Fruit fly (Drosophila melanogaster): ENCODE data around the gene eRF3.
A peak's percentile ranks its signal among the peaks of the same experiment; 100 is the strongest.

The eRF3 gene

DNA sequence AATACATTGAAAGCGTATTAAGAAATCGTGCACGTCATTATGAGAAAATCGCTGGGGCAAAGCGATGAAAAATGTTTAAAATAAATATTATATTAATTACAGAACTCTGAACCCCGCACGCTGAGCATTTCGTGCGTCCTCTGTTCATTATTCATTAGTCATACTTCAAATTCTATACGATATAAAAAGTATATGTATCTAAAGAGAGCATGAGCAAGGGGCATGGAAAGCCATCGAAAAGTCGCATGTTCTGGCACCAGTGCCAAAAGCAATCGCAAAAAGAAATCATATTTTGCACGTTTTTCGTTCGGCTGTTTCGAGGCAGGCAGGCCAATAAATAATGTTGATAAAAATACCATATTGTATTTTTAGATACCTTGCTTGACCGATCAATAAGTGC is 24.9 kb downstream of the eRF3 start:
- no peak for TF ChIP-seq psq (optimal IDR thresholded peaks at IDR 0.05)
- TF ChIP-seq Sin3A (optimal IDR thresholded peaks at IDR 0.05): no peak
- TF ChIP-seq insv (optimal IDR thresholded peaks at IDR 0.05): no peak
- no peak for TF ChIP-seq Myc (optimal IDR thresholded peaks at IDR 0.05)
- TF ChIP-seq h (optimal IDR thresholded peaks at IDR 0.05): no peak
- TF ChIP-seq ttk (optimal IDR thresholded peaks at IDR 0.05): no peak

DNA sequence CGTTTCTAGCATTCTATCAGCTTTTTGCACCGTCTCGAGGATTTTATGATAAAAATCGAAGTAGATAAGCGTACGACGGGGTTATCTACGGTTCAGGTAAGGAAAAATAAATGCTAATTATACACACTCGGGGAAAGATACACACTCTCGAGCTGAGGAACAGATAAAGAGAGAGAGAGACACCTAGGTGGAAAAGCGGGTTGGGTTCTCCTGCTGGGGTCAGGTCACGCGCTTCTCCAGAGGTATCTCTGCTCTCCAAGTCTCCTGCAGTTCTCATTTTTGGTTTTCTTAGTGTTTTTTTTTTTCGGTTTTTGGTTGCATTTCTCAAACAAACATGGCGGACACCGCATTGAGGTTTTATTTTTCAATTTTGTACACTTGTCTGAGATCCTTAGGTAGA is 25.6 kb downstream of the eRF3 start:
- no peak for TF ChIP-seq insv (optimal IDR thresholded peaks at IDR 0.05)
- peak; percentile 12 for TF ChIP-seq ttk (optimal IDR thresholded peaks at IDR 0.05)

DNA sequence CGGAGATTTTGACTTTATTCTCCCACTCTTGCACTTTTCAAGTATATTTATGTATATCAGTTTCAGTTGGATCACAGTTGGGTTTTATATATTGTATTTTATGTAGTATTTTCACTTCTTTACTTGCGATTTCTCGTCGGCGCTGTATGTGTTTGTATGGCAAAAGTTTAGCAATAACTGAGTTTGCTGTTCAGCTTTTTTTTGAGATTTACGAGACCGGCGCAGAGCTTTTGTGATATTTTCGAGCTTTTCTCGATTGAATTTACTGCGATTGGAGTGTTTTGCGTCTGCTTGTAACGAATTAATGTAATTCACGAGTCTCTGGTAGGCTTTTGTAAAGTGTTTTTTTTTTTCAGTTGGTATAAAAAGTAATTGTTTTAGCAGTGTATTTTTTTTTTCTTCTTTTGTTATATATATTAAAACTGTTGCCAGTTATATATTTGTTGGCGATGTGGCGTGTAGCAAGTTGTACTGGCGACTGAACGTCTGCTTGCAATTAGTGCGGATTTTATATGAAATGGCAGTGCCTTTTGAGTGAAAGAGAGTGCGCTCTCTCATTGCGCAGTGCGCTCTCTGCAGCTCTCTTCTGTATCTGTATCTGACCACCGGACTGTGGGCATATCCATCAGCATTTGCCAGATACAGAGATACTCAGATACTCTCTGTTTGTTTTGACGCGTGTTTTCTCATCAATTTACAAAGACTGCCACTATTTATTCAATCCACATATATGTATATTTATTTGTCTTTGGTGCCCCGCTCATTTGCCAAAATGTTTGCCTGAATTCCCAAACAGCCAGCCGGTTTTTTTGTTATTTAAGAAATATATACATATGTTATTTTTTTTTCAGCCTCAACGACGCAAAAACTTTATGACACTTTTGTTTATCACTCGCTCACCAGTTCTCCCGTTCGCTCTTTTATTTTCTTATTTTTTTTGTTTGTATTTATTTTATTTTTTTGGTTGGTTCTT is 26.8 kb downstream of the eRF3 start:
- no peak for TF ChIP-seq insv (optimal IDR thresholded peaks at IDR 0.05)
- no peak for TF ChIP-seq psq (optimal IDR thresholded peaks at IDR 0.05)
- TF ChIP-seq Sin3A (optimal IDR thresholded peaks at IDR 0.05): no peak
- no peak for TF ChIP-seq Myc (optimal IDR thresholded peaks at IDR 0.05)
- TF ChIP-seq h (optimal IDR thresholded peaks at IDR 0.05): no peak

DNA sequence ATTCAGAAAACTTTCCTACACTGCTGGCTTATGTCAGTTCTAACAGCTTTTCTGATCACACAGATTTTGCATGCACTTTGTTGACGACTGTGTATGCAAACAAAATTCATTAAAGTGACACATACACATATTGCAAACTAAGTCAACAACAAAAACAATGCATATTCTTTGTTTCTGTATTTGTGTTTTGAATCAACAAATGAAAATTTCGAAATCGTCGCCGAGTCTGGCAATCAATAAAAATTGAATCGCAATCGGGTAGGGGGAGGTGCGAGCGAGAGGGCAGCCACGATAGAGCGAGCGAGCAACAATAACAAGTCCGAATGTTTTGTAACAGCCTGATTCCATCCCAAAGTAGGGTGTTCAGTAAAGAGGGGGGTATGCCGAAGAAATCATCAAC is 28.8 kb downstream of the eRF3 start:
- TF ChIP-seq insv (optimal IDR thresholded peaks at IDR 0.05) (no peak), psq (optimal IDR thresholded peaks at IDR 0.05) (no peak), Myc (optimal IDR thresholded peaks at IDR 0.05) (no peak), ttk (optimal IDR thresholded peaks at IDR 0.05) (no peak), h (optimal IDR thresholded peaks at IDR 0.05) (no peak)

DNA sequence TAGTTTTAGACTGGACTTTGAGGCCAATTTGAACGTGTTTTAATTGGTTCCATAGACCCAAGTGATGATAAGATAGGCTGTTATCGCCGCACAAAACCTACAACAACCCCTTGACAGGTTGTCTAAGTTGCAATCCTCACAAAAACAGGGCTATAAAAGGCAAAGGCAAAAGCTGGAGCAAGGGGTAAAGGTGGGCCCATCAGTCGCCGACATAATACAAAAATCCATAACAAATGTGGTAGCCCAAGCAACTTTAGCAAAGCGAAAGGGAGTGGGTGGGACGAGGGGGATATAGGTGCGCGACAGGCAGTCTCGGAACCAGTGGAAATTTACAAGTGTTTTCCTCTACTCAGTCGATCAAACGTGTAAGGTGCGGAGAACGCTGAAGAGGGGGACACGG is 29.8 kb downstream of the eRF3 start:
- TF ChIP-seq insv (optimal IDR thresholded peaks at IDR 0.05) (no peak), Sin3A (optimal IDR thresholded peaks at IDR 0.05) (no peak), Myc (optimal IDR thresholded peaks at IDR 0.05) (no peak), ttk (optimal IDR thresholded peaks at IDR 0.05) (no peak)

DNA sequence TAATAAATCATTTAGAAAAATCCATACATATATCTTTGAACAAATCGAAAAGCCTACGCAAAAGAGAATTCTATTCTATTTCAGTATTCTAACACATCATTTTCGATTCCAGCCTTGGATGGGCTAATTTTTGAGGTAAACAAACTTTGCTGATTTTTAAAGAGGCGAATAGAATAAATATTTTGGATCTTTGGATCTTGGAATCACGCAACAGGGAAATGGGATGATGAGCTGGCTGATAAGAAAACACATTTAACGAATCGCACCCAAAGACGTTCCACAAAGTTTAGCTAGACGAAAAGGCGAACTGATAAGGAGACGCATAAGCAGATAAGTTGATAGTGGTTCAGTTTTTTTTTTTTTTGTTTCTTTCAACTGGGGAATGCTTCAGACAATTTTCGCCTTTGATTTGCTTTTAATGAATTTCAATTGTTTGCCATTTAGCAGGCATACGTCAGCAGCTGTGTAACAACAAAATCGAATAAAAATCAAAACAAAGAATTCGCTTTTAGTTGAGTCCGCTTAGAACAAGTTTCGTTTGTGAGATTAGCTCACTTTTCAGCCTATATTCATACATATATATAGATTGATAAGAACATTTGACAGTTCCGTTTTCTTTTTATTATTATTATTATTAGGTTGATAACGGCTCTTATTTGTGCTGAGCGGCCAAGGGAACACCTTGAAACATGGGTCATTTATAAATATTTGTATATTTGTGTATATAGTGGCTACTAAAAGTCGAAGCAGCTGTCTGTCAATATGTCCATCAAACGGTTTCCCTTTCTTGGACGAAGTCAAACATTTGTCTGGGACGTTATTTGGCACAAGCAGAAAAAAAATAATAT is 31.1 kb downstream of the eRF3 start:
- no peak for TF ChIP-seq Myc (optimal IDR thresholded peaks at IDR 0.05)
- TF ChIP-seq psq (optimal IDR thresholded peaks at IDR 0.05): no peak
- no peak for TF ChIP-seq ttk (optimal IDR thresholded peaks at IDR 0.05)

DNA sequence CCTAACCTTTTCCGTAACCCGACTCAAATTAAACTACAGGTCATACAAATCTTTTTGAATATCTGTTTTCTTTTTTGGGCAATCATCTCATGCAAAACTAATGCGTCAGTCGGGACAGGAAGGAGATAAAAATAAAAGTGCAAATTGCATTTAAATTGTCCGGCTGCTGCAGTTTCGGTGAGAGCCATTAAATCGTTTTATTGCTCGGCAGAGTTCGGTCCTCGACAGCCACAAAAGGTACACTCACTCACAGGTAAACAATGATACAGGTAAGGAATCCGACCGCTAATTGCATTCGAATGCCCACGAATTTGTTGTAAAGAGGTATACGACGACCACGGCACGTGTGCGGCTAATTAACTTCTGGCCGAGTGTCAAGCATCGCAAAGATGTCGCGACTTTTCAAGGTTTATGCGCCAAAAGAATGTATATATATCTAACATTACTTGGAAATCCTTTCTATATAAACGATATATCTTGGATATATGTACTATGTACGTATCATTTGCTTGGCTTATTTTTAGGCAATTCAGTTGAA is 32.3 kb downstream of the eRF3 start:
- TF ChIP-seq ttk (optimal IDR thresholded peaks at IDR 0.05): no peak
- no peak for TF ChIP-seq insv (optimal IDR thresholded peaks at IDR 0.05)
- TF ChIP-seq Myc (optimal IDR thresholded peaks at IDR 0.05): no peak
- no peak for TF ChIP-seq h (optimal IDR thresholded peaks at IDR 0.05)
- no peak for TF ChIP-seq Sin3A (optimal IDR thresholded peaks at IDR 0.05)
- no peak for TF ChIP-seq psq (optimal IDR thresholded peaks at IDR 0.05)

DNA sequence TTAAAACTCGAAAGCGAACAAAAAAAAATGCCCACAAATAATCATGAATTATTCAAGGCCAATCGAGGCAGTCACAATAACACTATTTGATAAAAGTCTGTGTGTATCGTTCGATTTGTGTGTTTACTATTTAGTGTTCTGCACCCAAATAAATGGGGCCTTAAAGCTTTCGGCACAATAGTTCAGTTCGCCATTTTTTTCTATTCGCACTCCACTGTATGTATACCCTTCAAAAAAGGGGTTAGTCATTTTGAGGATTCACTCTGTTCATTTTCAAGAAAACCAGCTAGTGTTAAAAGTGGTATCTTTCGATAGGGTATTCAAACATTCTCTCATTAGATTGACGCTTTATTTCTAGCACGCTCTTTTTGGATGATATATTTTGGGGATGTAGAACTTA is 33.4 kb downstream of the eRF3 start:
- no peak for TF ChIP-seq psq (optimal IDR thresholded peaks at IDR 0.05)
- no peak for TF ChIP-seq Sin3A (optimal IDR thresholded peaks at IDR 0.05)
- TF ChIP-seq insv (optimal IDR thresholded peaks at IDR 0.05): no peak
- no peak for TF ChIP-seq ttk (optimal IDR thresholded peaks at IDR 0.05)
- no peak for TF ChIP-seq Myc (optimal IDR thresholded peaks at IDR 0.05)

DNA sequence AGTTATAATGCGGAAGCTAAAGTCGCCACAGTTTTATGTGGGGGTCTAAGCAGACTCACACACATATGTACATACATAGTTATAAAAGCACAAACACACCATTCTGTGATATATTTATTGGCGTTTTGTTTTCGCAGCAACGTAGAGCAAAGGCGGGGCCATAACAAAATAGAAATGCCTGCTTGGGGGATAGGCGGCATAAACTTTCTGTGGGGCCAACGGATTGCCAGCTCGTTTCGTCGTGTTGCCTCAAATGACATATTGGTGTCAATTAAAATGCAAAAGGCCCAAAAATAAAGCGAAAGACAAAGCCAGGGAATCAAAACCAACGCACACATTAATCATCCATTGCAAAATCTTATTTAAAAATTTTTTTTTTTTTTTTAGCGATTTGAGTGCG is 34.6 kb downstream of the eRF3 start:
- no peak for TF ChIP-seq ttk (optimal IDR thresholded peaks at IDR 0.05)
- no peak for TF ChIP-seq insv (optimal IDR thresholded peaks at IDR 0.05)
- TF ChIP-seq Myc (optimal IDR thresholded peaks at IDR 0.05): no peak
- TF ChIP-seq h (optimal IDR thresholded peaks at IDR 0.05): no peak
- TF ChIP-seq psq (optimal IDR thresholded peaks at IDR 0.05): no peak
- no peak for TF ChIP-seq Sin3A (optimal IDR thresholded peaks at IDR 0.05)

DNA sequence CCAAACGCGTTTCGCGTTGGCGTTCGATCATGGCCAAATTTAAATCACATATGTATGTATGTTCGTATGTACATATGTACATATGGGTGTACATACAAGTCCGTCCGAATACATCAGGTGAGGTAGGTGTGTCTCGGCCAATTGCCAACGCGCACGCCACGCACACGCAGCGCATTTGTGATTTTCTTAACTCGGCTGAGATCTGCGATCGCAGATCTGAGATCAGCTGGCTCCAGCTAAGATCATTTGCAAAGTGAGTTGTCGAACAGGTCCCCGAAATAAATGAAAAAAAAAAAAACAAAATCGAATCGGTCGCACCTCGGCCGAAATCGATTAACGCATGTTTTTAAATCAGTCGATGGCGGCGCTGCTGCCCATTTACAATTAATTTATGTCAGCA is 35.0 kb downstream of the eRF3 start:
- TF ChIP-seq Myc (optimal IDR thresholded peaks at IDR 0.05) (no peak), ttk (optimal IDR thresholded peaks at IDR 0.05) (no peak), insv (optimal IDR thresholded peaks at IDR 0.05) (no peak), Sin3A (optimal IDR thresholded peaks at IDR 0.05) (no peak), psq (optimal IDR thresholded peaks at IDR 0.05) (no peak), h (optimal IDR thresholded peaks at IDR 0.05) (no peak)

DNA sequence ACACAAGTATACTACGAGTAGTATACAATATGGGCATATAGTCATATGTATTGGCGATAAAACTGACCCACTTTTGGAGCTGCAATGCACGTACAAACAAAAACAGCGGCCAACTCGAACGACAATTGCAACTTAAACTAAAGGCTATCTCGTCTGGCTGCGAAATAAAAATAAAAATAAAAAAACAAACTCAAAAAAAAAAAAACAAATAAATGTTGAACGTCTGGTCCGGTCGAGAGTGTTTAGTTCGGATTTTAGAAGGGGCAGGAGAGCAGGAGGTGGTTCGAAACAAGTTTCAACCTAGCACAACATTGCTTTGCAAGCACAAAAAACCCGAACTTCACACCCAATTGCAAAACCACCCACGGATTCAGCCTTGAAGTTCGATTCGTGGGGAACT is 37.7 kb downstream of the eRF3 start:
- TF ChIP-seq psq (optimal IDR thresholded peaks at IDR 0.05) (no peak), Myc (optimal IDR thresholded peaks at IDR 0.05) (no peak), h (optimal IDR thresholded peaks at IDR 0.05) (no peak), ttk (optimal IDR thresholded peaks at IDR 0.05) (no peak), insv (optimal IDR thresholded peaks at IDR 0.05) (no peak), Sin3A (optimal IDR thresholded peaks at IDR 0.05) (no peak)

DNA sequence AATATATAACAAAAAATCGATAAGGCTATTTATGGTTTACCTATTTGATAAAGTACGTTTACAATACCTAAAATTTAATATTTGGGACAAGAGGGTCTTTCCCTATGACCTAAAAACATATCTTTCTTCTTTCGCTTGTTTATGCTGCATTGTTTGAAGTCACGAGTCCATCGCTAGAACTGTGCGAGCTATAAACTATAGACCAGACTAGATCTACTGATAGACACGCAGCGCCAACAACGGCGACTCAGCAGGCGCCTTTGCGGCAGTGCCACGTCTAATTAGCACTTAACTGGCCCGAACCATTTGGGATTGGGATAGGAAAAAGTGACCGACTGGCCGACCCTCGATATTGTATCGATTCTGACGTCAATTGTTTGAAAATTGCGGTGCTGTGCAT is 38.7 kb downstream of the eRF3 start:
- no peak for TF ChIP-seq Myc (optimal IDR thresholded peaks at IDR 0.05)
- TF ChIP-seq psq (optimal IDR thresholded peaks at IDR 0.05): no peak
- no peak for TF ChIP-seq h (optimal IDR thresholded peaks at IDR 0.05)
- no peak for TF ChIP-seq ttk (optimal IDR thresholded peaks at IDR 0.05)
- no peak for TF ChIP-seq Sin3A (optimal IDR thresholded peaks at IDR 0.05)
- TF ChIP-seq insv (optimal IDR thresholded peaks at IDR 0.05): no peak

Measured in Kc167 (cell line).